Worm (Caenorhabditis elegans) whole organism, midembryonic: ENCODE results near the gene T09A5.5.

ENCODE experiments used
- cog-1 ChIP-seq: sonication (generic microtip); optimal IDR thresholded peaks from 2 replicates; lab custom pipeline; 2016; ENCODE audit warnings: missing genetic modification characterization, missing compliant biosample characterization
- flt-1 ChIP-seq: fragments of 200-800 bp; sonication (Bioruptor generic); IDR thresholded peaks from 2 replicates; pipeline ENCODE4 v1.3.6; 2022; ENCODE audit warnings: missing genetic modification characterization, missing compliant biosample characterization
- klf-2 ChIP-seq: fragments of 200-800 bp; sonication (Bioruptor generic); conservative IDR thresholded peaks from 2 replicates; pipeline ENCODE4 v1.3.6; 2022; ENCODE audit warnings: missing genetic modification reagents, missing genetic modification characterization, missing compliant biosample characterization
- ref-1 ChIP-seq: fragments of 200-800 bp; sonication (Bioruptor generic); conservative IDR thresholded peaks from 2 replicates; pipeline ENCODE4 v1.3.6; 2022; ENCODE audit warnings: missing genetic modification reagents, missing genetic modification characterization, missing compliant biosample characterization
- tab-1 ChIP-seq: fragments of 200-800 bp; sonication (Bioruptor generic); IDR thresholded peaks from 2 replicates; pipeline ENCODE4 v1.3.6; 2022; ENCODE audit warnings: missing genetic modification characterization, missing compliant biosample characterization
- ztf-23 ChIP-seq: fragments of 200-800 bp; sonication (Bioruptor generic); IDR thresholded peaks from 2 replicates; pipeline ENCODE4 v1.3.6; 2022; ENCODE audit warnings: missing genetic modification reagents, missing genetic modification characterization, missing compliant biosample characterization

DNA sequence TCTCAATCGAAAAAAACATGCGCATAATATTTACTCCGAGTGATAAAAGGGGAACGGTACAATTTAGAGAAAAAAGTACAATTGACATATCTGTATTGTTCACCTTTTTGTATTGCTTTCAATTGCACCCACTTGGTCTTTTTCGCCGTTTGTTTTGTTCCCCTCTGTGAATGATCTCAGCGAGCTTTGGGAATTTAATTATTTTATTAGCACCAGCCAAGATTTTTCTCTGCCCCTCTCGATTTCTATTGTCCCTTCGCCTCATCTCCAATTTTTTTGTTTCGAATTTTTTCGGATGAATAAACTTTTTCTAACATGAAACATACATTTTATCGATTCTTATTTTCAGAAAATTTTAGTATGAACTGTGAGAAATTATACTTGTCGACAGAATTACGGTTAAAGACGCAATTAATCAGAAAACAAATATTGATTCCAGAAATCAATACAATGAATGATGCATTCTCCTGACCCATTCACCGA lies 46.7 kb upstream of the T09A5.5 start, which contains the start of gene rev-1:
- no peak for TF ChIP-seq ztf-23 (GFP tag; lab: Robert Waterston, UW)
- TF ChIP-seq flt-1 (GFP tag; lab: Robert Waterston, UW), result no peak
- no peak for TF ChIP-seq ref-1 (GFP tag; lab: Robert Waterston, UW)
- no peak for TF ChIP-seq klf-2 (GFP tag; lab: Robert Waterston, UW)
- TF ChIP-seq cog-1, result no peak
- TF ChIP-seq tab-1 (GFP tag; lab: Robert Waterston, UW), result no peak
